Fruit fly (Drosophila melanogaster) whole organism, embryonic: ENCODE results near the gene CG33293.

Experiments used
- ATbp ChIP-seq: fragments of 200-800 bp; sonication (Bioruptor generic); optimal IDR thresholded peaks from 2 replicates; lab custom pipeline; 2017; ENCODE audit warnings: missing biosample characterization, mild to moderate bottlenecking, missing genetic modification characterization, missing genetic modification reagents
- CG11560 ChIP-seq: fragments of 200-800 bp; sonication (Bioruptor generic); IDR thresholded peaks from 3 replicates; pipeline ENCODE4 v1.3.6; 2022; ENCODE audit warnings: missing biosample characterization, missing genetic modification characterization
- CG12219 ChIP-seq: fragments of 200-800 bp; sonication (Bioruptor generic); optimal IDR thresholded peaks from 3 replicates; lab custom pipeline; 2018; ENCODE audit warnings: missing biosample characterization, mild to moderate bottlenecking, missing genetic modification characterization
- CG12299 ChIP-seq: fragments of 200-800 bp; sonication (Bioruptor generic); optimal IDR thresholded peaks from 2 replicates; lab custom pipeline; 2018; ENCODE audit warnings: missing biosample characterization, mild to moderate bottlenecking, missing genetic modification characterization
- CG12391 ChIP-seq: fragments of 200-800 bp; sonication (Bioruptor generic); optimal IDR thresholded peaks from 3 replicates; lab custom pipeline; 2018; ENCODE audit warnings: missing biosample characterization, mild to moderate bottlenecking, missing genetic modification characterization, moderate library complexity
- CG12744 ChIP-seq: fragments of 200-800 bp; sonication (Bioruptor generic); optimal IDR thresholded peaks from 2 replicates; lab custom pipeline; 2016; ENCODE audit warnings: missing biosample characterization, missing genetic modification characterization
- CG14860 ChIP-seq: fragments of 200-800 bp; sonication (Bioruptor generic); IDR thresholded peaks from 3 replicates; pipeline ENCODE4 v1.3.6; 2022; ENCODE audit warnings: missing biosample characterization, missing genetic modification characterization; ENCODE audit not compliant: partially characterized antibody
- CG15011 ChIP-seq: fragments of 200-800 bp; sonication (Bioruptor generic); optimal IDR thresholded peaks from 3 replicates; lab custom pipeline; 2018; ENCODE audit warnings: missing biosample characterization, mild to moderate bottlenecking, missing genetic modification characterization
- CG15601 ChIP-seq: fragments of 200-800 bp; sonication (Bioruptor generic); optimal IDR thresholded peaks from 3 replicates; lab custom pipeline; 2019; ENCODE audit warnings: missing biosample characterization, mild to moderate bottlenecking, missing genetic modification characterization, moderate library complexity
- CG1647 ChIP-seq: fragments of 200-800 bp; sonication (Bioruptor generic); optimal IDR thresholded peaks from 3 replicates; lab custom pipeline; 2016; ENCODE audit warnings: missing biosample characterization, missing genetic modification characterization
- CG17361 ChIP-seq: fragments of 200-800 bp; sonication (Bioruptor generic); IDR thresholded peaks from 3 replicates; pipeline ENCODE4 v1.3.6; 2022; ENCODE audit warnings: missing biosample characterization, missing genetic modification characterization
- CG18476 ChIP-seq: fragments of 200-800 bp; sonication (Bioruptor generic); optimal IDR thresholded peaks from 2 replicates; lab custom pipeline; 2016; ENCODE audit warnings: missing biosample characterization, mild to moderate bottlenecking, missing genetic modification characterization
- CG18764 ChIP-seq: fragments of 200-800 bp; sonication (Bioruptor generic); optimal IDR thresholded peaks from 3 replicates; lab custom pipeline; 2016; ENCODE audit warnings: missing biosample characterization, missing genetic modification characterization
- CG2116 ChIP-seq: fragments of 200-800 bp; sonication (Bioruptor generic); optimal IDR thresholded peaks from 3 replicates; lab custom pipeline; 2018; ENCODE audit warnings: missing biosample characterization, mild to moderate bottlenecking, missing genetic modification characterization
- CG32767 ChIP-seq: fragments of 200-800 bp; sonication (Bioruptor generic); IDR thresholded peaks from 2 replicates; pipeline ENCODE4 v1.3.6; 2022; ENCODE audit warnings: missing biosample characterization, missing genetic modification characterization
- CG33213 ChIP-seq: fragments of 200-800 bp; sonication (Bioruptor generic); optimal IDR thresholded peaks from 3 replicates; lab custom pipeline; 2016; ENCODE audit warnings: missing biosample characterization, missing genetic modification characterization
- CG33557 ChIP-seq: fragments of 200-800 bp; sonication (Bioruptor generic); optimal IDR thresholded peaks from 2 replicates; lab custom pipeline; 2019; ENCODE audit warnings: missing biosample characterization, mild to moderate bottlenecking, missing genetic modification characterization, moderate library complexity
- CG6175 ChIP-seq: fragments of 200-800 bp; sonication (Bioruptor generic); IDR thresholded peaks from 3 replicates; pipeline ENCODE4 v1.3.6; 2022; ENCODE audit warnings: missing biosample characterization, missing genetic modification characterization
- CG6654 ChIP-seq: fragments of 200-800 bp; sonication (Bioruptor generic); optimal IDR thresholded peaks from 2 replicates; lab custom pipeline; 2017; ENCODE audit warnings: missing biosample characterization, mild to moderate bottlenecking, missing genetic modification characterization
- CG7928 ChIP-seq: fragments of 200-800 bp; sonication (Bioruptor generic); optimal IDR thresholded peaks from 2 replicates; lab custom pipeline; 2017; ENCODE audit warnings: missing biosample characterization, mild to moderate bottlenecking, missing genetic modification characterization
- CG9437 ChIP-seq: fragments of 200-800 bp; sonication (Bioruptor generic); optimal IDR thresholded peaks from 2 replicates; lab custom pipeline; 2018; ENCODE audit warnings: missing biosample characterization, mild to moderate bottlenecking, missing genetic modification characterization
- CG9609 ChIP-seq: fragments of 200-800 bp; sonication (Bioruptor generic); optimal IDR thresholded peaks from 3 replicates; lab custom pipeline; 2016; ENCODE audit warnings: missing biosample characterization, missing genetic modification characterization
- CG9932 ChIP-seq: fragments of 200-800 bp; sonication (Bioruptor generic); IDR thresholded peaks from 2 replicates; pipeline ENCODE4 v1.3.6; 2022; ENCODE audit warnings: missing biosample characterization, missing genetic modification characterization
- Deaf1 ChIP-seq: fragments of 200-800 bp; optimal IDR thresholded peaks from 3 replicates; lab custom pipeline; 2019; ENCODE audit warnings: missing biosample characterization, mild to moderate bottlenecking, missing genetic modification characterization, moderate library complexity
- E2f2 ChIP-seq: fragments of 200-800 bp; sonication (Bioruptor generic); IDR thresholded peaks from 2 replicates; pipeline ENCODE4 v1.3.6; 2022; ENCODE audit warnings: missing biosample characterization, missing genetic modification characterization
- GATAe ChIP-seq: fragments of 200-800 bp; sonication (Bioruptor generic); conservative IDR thresholded peaks from 2 replicates; pipeline ENCODE4 v1.3.6; 2022; ENCODE audit warnings: missing biosample characterization, missing genetic modification characterization
- H15 ChIP-seq: fragments of 200-800 bp; sonication (Bioruptor generic); IDR thresholded peaks from 3 replicates; pipeline ENCODE4 v1.3.6; 2022; ENCODE audit warnings: missing biosample characterization, missing genetic modification characterization
- Lpt ChIP-seq: fragments of >200 bp; optimal IDR thresholded peaks from 2 replicates; lab custom pipeline; 2018; ENCODE audit warnings: missing biosample characterization, missing genetic modification characterization
- Max ChIP-seq: fragments of 200-800 bp; sonication (Bioruptor generic); optimal IDR thresholded peaks from 2 replicates; lab custom pipeline; 2016; ENCODE audit warnings: missing biosample characterization, mild to moderate bottlenecking, missing genetic modification characterization
- Pdp1 ChIP-seq, 2 experiments: fragments of 200-800 bp; sonication (Bioruptor generic); optimal IDR thresholded peaks; 3 replicates each; lab custom pipeline; 2016; ENCODE audit warnings: missing biosample characterization in 2 of 2, missing genetic modification characterization in 2 of 2, mild to moderate bottlenecking in 1 of 2, moderate library complexity in 1 of 2
- Six4 ChIP-seq: fragments of 200-800 bp; sonication (Bioruptor generic); optimal IDR thresholded peaks from 2 replicates; lab custom pipeline; 2016; ENCODE audit warnings: missing biosample characterization, missing genetic modification characterization
- Sox102F ChIP-seq: fragments of 200-800 bp; sonication (Bioruptor generic); optimal IDR thresholded peaks from 2 replicates; lab custom pipeline; 2018; ENCODE audit warnings: missing biosample characterization, mild to moderate bottlenecking, missing genetic modification characterization, moderate library complexity
- TFAM ChIP-seq: fragments of 200-800 bp; sonication (Bioruptor generic); optimal IDR thresholded peaks from 2 replicates; lab custom pipeline; 2017; ENCODE audit warnings: missing biosample characterization, missing genetic modification characterization, inconsistent platforms
- Tbp ChIP-seq: fragments of >200 bp; optimal IDR thresholded peaks from 2 replicates; lab custom pipeline; 2018; ENCODE audit warnings: missing biosample characterization, missing genetic modification characterization
- bcd ChIP-seq: fragments of 200-800 bp; sonication (Bioruptor generic); optimal IDR thresholded peaks from 2 replicates; lab custom pipeline; 2017; ENCODE audit warnings: missing biosample characterization, mild to moderate bottlenecking, missing genetic modification characterization
- dimm ChIP-seq: fragments of 200-800 bp; sonication (Bioruptor generic); IDR thresholded peaks from 2 replicates; pipeline ENCODE4 v1.3.6; 2022; ENCODE audit warnings: missing biosample characterization, missing genetic modification characterization
- dmrt99B ChIP-seq: fragments of 200-800 bp; sonication (Bioruptor generic); optimal IDR thresholded peaks from 2 replicates; lab custom pipeline; 2018; ENCODE audit warnings: missing biosample characterization, mild to moderate bottlenecking, missing genetic modification characterization, moderate library complexity
- ftz-f1 ChIP-seq: fragments of 200-800 bp; sonication (Bioruptor generic); optimal IDR thresholded peaks from 2 replicates; lab custom pipeline; 2016; ENCODE audit warnings: missing biosample characterization, missing genetic modification characterization
- lab ChIP-seq: fragments of 200-800 bp; sonication (Bioruptor generic); optimal IDR thresholded peaks from 3 replicates; lab custom pipeline; 2017; ENCODE audit warnings: missing biosample characterization, missing genetic modification characterization, mild to moderate bottlenecking, moderate library complexity, missing genetic modification reagents
- odd ChIP-seq: fragments of 200-800 bp; sonication (Bioruptor generic); optimal IDR thresholded peaks from 2 replicates; lab custom pipeline; 2017; ENCODE audit warnings: missing biosample characterization, mild to moderate bottlenecking, missing genetic modification characterization
- pb ChIP-seq: fragments of 200-800 bp; sonication (Bioruptor generic); optimal IDR thresholded peaks from 3 replicates; lab custom pipeline; 2016; ENCODE audit warnings: missing biosample characterization, missing genetic modification characterization
- phol ChIP-seq: fragments of 200-800 bp; sonication (Bioruptor generic); optimal IDR thresholded peaks from 3 replicates; lab custom pipeline; 2018; ENCODE audit warnings: missing biosample characterization, mild to moderate bottlenecking, missing genetic modification characterization, moderate library complexity
- sisA ChIP-seq: fragments of 200-800 bp; sonication (Bioruptor generic); IDR thresholded peaks from 2 replicates; pipeline ENCODE4 v1.3.6; 2022; ENCODE audit warnings: missing biosample characterization, missing genetic modification characterization
- so ChIP-seq: fragments of 200-800 bp; sonication (Bioruptor generic); IDR thresholded peaks from 3 replicates; pipeline ENCODE4 v1.3.6; 2022; ENCODE audit warnings: missing biosample characterization, missing genetic modification characterization
- tio ChIP-seq: fragments of 200-800 bp; sonication (Bioruptor generic); optimal IDR thresholded peaks from 2 replicates; lab custom pipeline; 2017; ENCODE audit warnings: missing biosample characterization, missing genetic modification characterization, inconsistent platforms
- trem ChIP-seq: fragments of 200-800 bp; optimal IDR thresholded peaks from 3 replicates; lab custom pipeline; 2019; ENCODE audit warnings: missing biosample characterization, mild to moderate bottlenecking, missing genetic modification characterization, moderate library complexity
- twi ChIP-seq: fragments of 200-800 bp; optimal IDR thresholded peaks from 2 replicates; lab custom pipeline; 2019; ENCODE audit warnings: missing biosample characterization, mild to moderate bottlenecking, missing genetic modification characterization, moderate library complexity
- unpg ChIP-seq: fragments of 200-800 bp; sonication (Bioruptor generic); optimal IDR thresholded peaks from 3 replicates; lab custom pipeline; 2018; ENCODE audit warnings: missing biosample characterization, mild to moderate bottlenecking, missing genetic modification characterization, moderate library complexity
- zfh2 ChIP-seq: fragments of 200-800 bp; sonication (Bioruptor generic); optimal IDR thresholded peaks from 2 replicates; lab custom pipeline; 2016; ENCODE audit warnings: missing biosample characterization, missing genetic modification characterization

The CG33293 gene

DNA sequence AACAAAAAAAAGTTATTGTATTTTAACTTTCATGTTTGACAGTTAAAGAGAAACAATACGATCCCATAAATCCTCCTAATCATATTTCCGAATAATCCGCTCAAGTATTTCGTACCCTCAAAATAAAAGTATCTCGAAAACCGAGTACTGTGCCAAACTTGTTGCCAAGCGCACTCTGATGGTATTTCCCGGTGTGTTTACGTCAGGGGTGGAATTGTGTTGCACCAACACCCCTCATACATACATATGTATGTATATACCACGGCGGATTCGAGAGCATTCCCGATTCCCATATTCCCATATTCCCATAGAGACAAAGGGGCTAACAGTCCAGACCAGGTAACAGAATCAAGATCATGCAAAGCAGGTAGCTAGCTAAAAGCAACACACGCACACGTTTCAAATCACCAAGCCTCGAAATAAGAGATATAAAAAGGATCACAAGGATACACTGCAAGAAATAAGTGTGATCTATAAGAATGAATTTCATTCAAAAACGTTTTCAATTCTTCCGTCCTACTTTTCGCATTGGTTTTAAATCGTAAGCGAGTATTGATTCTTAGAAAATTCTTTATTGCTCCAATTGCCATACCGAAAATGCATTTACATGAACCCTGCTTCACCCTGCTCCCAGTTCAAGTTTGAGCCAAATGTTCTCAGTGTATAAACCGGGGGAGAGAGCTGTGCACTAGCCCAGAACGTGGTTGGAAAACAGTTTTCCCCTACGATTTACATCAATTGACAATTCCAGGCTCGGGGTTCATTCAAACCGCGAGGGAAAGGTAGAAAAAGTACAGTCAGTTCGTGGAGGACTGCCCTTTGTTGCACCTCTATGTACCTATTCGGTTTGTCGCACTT lies 28.4 kb downstream of the CG33293 start (continued):
- TF ChIP-seq zfh2 (GFP tag; lab: Kevin White, UChicago), result no peak
- peak; percentile 92 for TF ChIP-seq trem (tag; lab: Kevin White, UChicago)
- TF ChIP-seq Six4, result peak; percentile 80
- peak; percentile 77 for TF ChIP-seq unpg (GFP tag; lab: Kevin White, UChicago)
- TF ChIP-seq ftz-f1 (GFP tag; lab: Kevin White, UChicago), result no peak
- peak; percentile 10 for TF ChIP-seq lab
- TF ChIP-seq Max (GFP tag; lab: Kevin White, UChicago), result peak; percentile 53
- no peak for TF ChIP-seq Deaf1 (tag; lab: Kevin White, UChicago)
- peak; percentile 30 for TF ChIP-seq CG2116 (GFP tag; lab: Kevin White, UChicago)
- peak; percentile 87 for TF ChIP-seq CG17361
- TF ChIP-seq dmrt99B, result peak; percentile 52
- no peak for TF ChIP-seq CG11560 (tag; lab: Robert Waterston, UW)
- TF ChIP-seq CG12219 (GFP tag; lab: Kevin White, UChicago), result peak; percentile 68
- no peak for TF ChIP-seq CG14860 (GFP tag; lab: Robert Waterston, UW)
- TF ChIP-seq CG6654 (GFP tag; lab: Kevin White, UChicago), result no peak
- no peak for TF ChIP-seq Tbp
- TF ChIP-seq CG1647 (GFP tag; lab: Kevin White, UChicago), result peak; percentile 51
- TF ChIP-seq CG12299, result peak; percentile 4
- peak; percentile 70 for TF ChIP-seq CG33213
- TF ChIP-seq GATAe, result no peak
- peak; percentile 61 for TF ChIP-seq CG18476
- TF ChIP-seq CG15601 (tag; lab: Kevin White, UChicago), result peak; percentile 65
- TF ChIP-seq ATbp, result peak; percentile 39
- TF ChIP-seq CG12391, result peak; percentile 87
- peak; percentile 84 for TF ChIP-seq twi
- TF ChIP-seq so (GFP tag; lab: Robert Waterston, UW), result 0 out of 3 replicates have a peak, but pooled peaks have one; percentile 45
- TF ChIP-seq CG33557, result peak; percentile 95
- TF ChIP-seq TFAM, result peak; percentile 62
- TF ChIP-seq phol (tag; lab: Kevin White, UChicago), result peak; percentile 85
- TF ChIP-seq Lpt (GFP tag; lab: Kevin White, UChicago), result peak; percentile 5
- TF ChIP-seq CG32767 (GFP tag; lab: Robert Waterston, UW), result peak; percentile 32; the same call in 1 of the 2 replicates
- peak; percentile 48 for TF ChIP-seq sisA (GFP tag; lab: Robert Waterston, UW)
- TF ChIP-seq E2f2 (GFP tag; lab: Robert Waterston, UW), result peak; percentile 15; the same call in 1 of the 2 replicates
- TF ChIP-seq CG18764 (GFP tag; lab: Kevin White, UChicago), result peak; percentile 67
- peak; percentile 42 for TF ChIP-seq CG12744 (GFP tag; lab: Kevin White, UChicago)
- TF ChIP-seq CG9437, result peak; percentile 3
- TF ChIP-seq CG9609 (GFP tag; lab: Kevin White, UChicago), result peak; percentile 77
- TF ChIP-seq CG9932, result no peak
- TF ChIP-seq tio (GFP tag; lab: Kevin White, UChicago), result peak; percentile 74
- TF ChIP-seq CG6175 (GFP tag; lab: Robert Waterston, UW), result no peak
- peak; percentile 37 for TF ChIP-seq bcd (GFP tag; lab: Kevin White, UChicago)
- TF ChIP-seq pb (GFP tag; lab: Kevin White, UChicago), result peak; percentile 74
- no peak for TF ChIP-seq CG7928 (GFP tag; lab: Kevin White, UChicago)
- peak; percentile 40 for TF ChIP-seq CG15011 (GFP tag; lab: Kevin White, UChicago)
- TF ChIP-seq H15 (GFP tag; lab: Robert Waterston, UW), result peak; percentile 60; the same call in 1 of the 3 replicates
- peak; percentile 12 for TF ChIP-seq odd
- peak; percentile 38 for TF ChIP-seq Sox102F (GFP tag; lab: Kevin White, UChicago)
- peak; percentile 64 to 67 for TF ChIP-seq Pdp1 (GFP tag; optimal IDR thresholded peaks at IDR 0.05; lab: Kevin White, UChicago)
- no peak for TF ChIP-seq dimm (GFP tag; lab: Robert Waterston, UW)
